Worm (Caenorhabditis elegans) whole organism, mixed stage, embryonic: ENCODE results near the gene set-27.
"Not testable (repeated sequence)": the region's sequence is repeated elsewhere in the genome, so short reads cannot be mapped to it uniquely, and the experiment has no call there.

Experiments
- M03D4.4 ChIP-seq: sonication (generic microtip); optimal IDR thresholded peaks from 2 replicates; lab custom pipeline; 2017; ENCODE audit warnings: mild to moderate bottlenecking, missing genetic modification characterization, missing compliant biosample characterization
- ceh-39 ChIP-seq: fragments of 150-350 bp; optimal IDR thresholded peaks from 2 replicates; lab custom pipeline; 2014; ENCODE audit warnings: missing biosample characterization, missing genetic modification characterization
- ceh-43 ChIP-seq: fragments of 200-800 bp; sonication (Bioruptor generic); optimal IDR thresholded peaks from 2 replicates; lab custom pipeline; 2018; ENCODE audit warnings: mild to moderate bottlenecking, missing genetic modification characterization, moderate library complexity, missing compliant biosample characterization
- ceh-83 ChIP-seq: fragments of 200-800 bp; sonication (Bioruptor generic); optimal IDR thresholded peaks from 2 replicates; lab custom pipeline; 2018; ENCODE audit warnings: mild to moderate bottlenecking, missing genetic modification characterization, missing compliant biosample characterization
- ces-1 ChIP-seq: fragments of 150-350 bp; optimal IDR thresholded peaks from 2 replicates; lab custom pipeline; 2014; ENCODE audit warnings: missing biosample characterization, missing genetic modification reagents, missing genetic modification characterization
- cnd-1 ChIP-seq: fragments of 200-800 bp; sonication (Bioruptor generic); optimal IDR thresholded peaks from 2 replicates; lab custom pipeline; 2018; ENCODE audit warnings: mild to moderate bottlenecking, missing genetic modification characterization, missing compliant biosample characterization
- drap-1 ChIP-seq: fragments of 200-800 bp; sonication (Bioruptor generic); optimal IDR thresholded peaks from 3 replicates; lab custom pipeline; 2018; ENCODE audit warnings: mild to moderate bottlenecking, missing genetic modification characterization, missing compliant biosample characterization
- elt-1 ChIP-seq: sonication (generic microtip); optimal IDR thresholded peaks from 2 replicates; lab custom pipeline; 2017; ENCODE audit warnings: missing genetic modification characterization, mild to moderate bottlenecking, missing compliant biosample characterization, antibody characterized with exemption, moderate library complexity, borderline replicate concordance; ENCODE audit not compliant: insufficient read depth
- elt-3 ChIP-seq: fragments of 150-350 bp; optimal IDR thresholded peaks from 2 replicates; lab custom pipeline; 2014; ENCODE audit warnings: missing biosample characterization, missing genetic modification characterization
- flh-1 ChIP-seq: fragments of 200-800 bp; sonication (Bioruptor generic); optimal IDR thresholded peaks from 2 replicates; lab custom pipeline; 2018; ENCODE audit warnings: mild to moderate bottlenecking, missing genetic modification characterization, moderate library complexity, missing compliant biosample characterization
- ham-2 ChIP-seq: fragments of 200-800 bp; sonication (Bioruptor generic); optimal IDR thresholded peaks from 2 replicates; lab custom pipeline; 2018; ENCODE audit warnings: mild to moderate bottlenecking, missing genetic modification characterization, missing compliant biosample characterization
- lin-13 ChIP-seq: fragments of 150-350 bp; optimal IDR thresholded peaks from 2 replicates; lab custom pipeline; 2014; ENCODE audit warnings: missing biosample characterization, missing genetic modification characterization
- lin-32 ChIP-seq: fragments of 200-800 bp; sonication (Bioruptor generic); optimal IDR thresholded peaks from 2 replicates; lab custom pipeline; 2018; ENCODE audit warnings: mild to moderate bottlenecking, missing genetic modification characterization, missing compliant biosample characterization
- lsy-2 ChIP-seq: fragments of 150-350 bp; optimal IDR thresholded peaks from 2 replicates; lab custom pipeline; 2014; ENCODE audit warnings: missing biosample characterization, missing genetic modification characterization
- mab-5 ChIP-seq: fragments of 150-350 bp; optimal IDR thresholded peaks from 2 replicates; lab custom pipeline; 2014; ENCODE audit warnings: missing biosample characterization, missing genetic modification characterization
- mep-1 ChIP-seq: fragments of 150-350 bp; optimal IDR thresholded peaks from 2 replicates; lab custom pipeline; 2017; ENCODE audit warnings: missing biosample characterization, missing genetic modification reagents, missing genetic modification characterization, inconsistent platforms
- mls-2 ChIP-seq: sonication (generic microtip); optimal IDR thresholded peaks from 2 replicates; lab custom pipeline; 2016; ENCODE audit warnings: mild to moderate bottlenecking, missing genetic modification characterization, moderate library complexity, missing compliant biosample characterization
- nhr-12 ChIP-seq: fragments of 150-350 bp; optimal IDR thresholded peaks from 2 replicates; lab custom pipeline; 2014; ENCODE audit warnings: missing biosample characterization, missing genetic modification characterization
- nhr-2 ChIP-seq: fragments of 150-350 bp; optimal IDR thresholded peaks from 2 replicates; lab custom pipeline; 2014; ENCODE audit warnings: missing biosample characterization, missing genetic modification characterization
- nhr-28 ChIP-seq: fragments of 150-350 bp; optimal IDR thresholded peaks from 2 replicates; lab custom pipeline; 2014; ENCODE audit warnings: missing biosample characterization, missing genetic modification characterization
- nhr-76 ChIP-seq: sonication (generic microtip); optimal IDR thresholded peaks from 2 replicates; lab custom pipeline; 2017; ENCODE audit warnings: missing biosample characterization, missing genetic modification characterization
- pha-4 ChIP-seq: fragments of 150-350 bp; optimal IDR thresholded peaks from 2 replicates; lab custom pipeline; 2018; ENCODE audit warnings: missing biosample characterization, missing genetic modification reagents, missing genetic modification characterization
- sem-2 ChIP-seq: fragments of 200-800 bp; sonication (Bioruptor generic); optimal IDR thresholded peaks from 2 replicates; lab custom pipeline; 2018; ENCODE audit warnings: mild to moderate bottlenecking, missing genetic modification characterization, missing compliant biosample characterization
- snpc-4 ChIP-seq: fragments of 150-350 bp; optimal IDR thresholded peaks from 2 replicates; lab custom pipeline; 2014; ENCODE audit warnings: missing biosample characterization, missing genetic modification characterization
- sptf-1 ChIP-seq: sonication (generic microtip); optimal IDR thresholded peaks from 2 replicates; lab custom pipeline; 2017; ENCODE audit warnings: mild to moderate bottlenecking, missing genetic modification characterization, moderate library complexity, missing compliant biosample characterization
- tbx-8 ChIP-seq: fragments of 200-800 bp; sonication (Bioruptor generic); optimal IDR thresholded peaks from 2 replicates; lab custom pipeline; 2018; ENCODE audit warnings: mild to moderate bottlenecking, missing genetic modification characterization, moderate library complexity, missing compliant biosample characterization
- unc-120 ChIP-seq: sonication (generic microtip); optimal IDR thresholded peaks from 2 replicates; lab custom pipeline; 2017; ENCODE audit warnings: missing genetic modification characterization, missing compliant biosample characterization; ENCODE audit not compliant: poor library complexity, severe bottlenecking
- unc-39 ChIP-seq: fragments of 150-350 bp; optimal IDR thresholded peaks from 2 replicates; lab custom pipeline; 2014; ENCODE audit warnings: missing biosample characterization, missing genetic modification characterization
- zip-8 ChIP-seq: fragments of 150-350 bp; optimal IDR thresholded peaks from 2 replicates; lab custom pipeline; 2014; ENCODE audit warnings: missing biosample characterization, missing genetic modification characterization
- ztf-11 ChIP-seq: fragments of 150-350 bp; optimal IDR thresholded peaks from 2 replicates; lab custom pipeline; 2014; ENCODE audit warnings: missing biosample characterization, missing genetic modification characterization

Gene set-27

ce11 chrIII:2686663-2687062, 14.1 kb upstream of the set-27 start:
- TF ChIP-seq flh-1: no peak
- TF ChIP-seq ces-1: peak; percentile 47

DNA sequence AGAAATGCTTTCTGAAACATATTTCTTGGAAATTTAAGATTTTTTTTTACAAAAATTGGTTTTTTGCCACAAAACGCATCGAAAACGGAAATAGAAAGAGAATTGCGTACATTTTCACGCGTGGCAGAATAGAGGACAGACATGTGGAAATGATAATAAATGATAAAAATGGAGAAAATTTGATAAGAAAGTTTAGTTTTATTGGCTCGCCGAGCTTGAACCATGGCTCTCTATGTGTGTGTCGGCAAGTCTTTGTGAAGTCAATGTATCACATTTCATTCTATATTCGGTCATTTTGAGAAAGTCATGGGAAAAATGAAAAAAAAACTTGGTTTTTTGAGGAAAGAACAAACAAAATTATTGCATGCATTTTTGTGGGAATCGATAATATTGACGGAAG, 13.3 kb upstream of the set-27 start:
- no peak for TF ChIP-seq ham-2 (GFP tag; lab: Kevin White, UChicago)
- no peak for TF ChIP-seq nhr-28 (tag; lab: Kevin White, UChicago)
- TF ChIP-seq cnd-1 (tag; lab: Kevin White, UChicago): no peak
- TF ChIP-seq pha-4 (tag; lab: Kevin White, UChicago): no peak
- no peak for TF ChIP-seq ceh-39 (tag; lab: Kevin White, UChicago)

DNA sequence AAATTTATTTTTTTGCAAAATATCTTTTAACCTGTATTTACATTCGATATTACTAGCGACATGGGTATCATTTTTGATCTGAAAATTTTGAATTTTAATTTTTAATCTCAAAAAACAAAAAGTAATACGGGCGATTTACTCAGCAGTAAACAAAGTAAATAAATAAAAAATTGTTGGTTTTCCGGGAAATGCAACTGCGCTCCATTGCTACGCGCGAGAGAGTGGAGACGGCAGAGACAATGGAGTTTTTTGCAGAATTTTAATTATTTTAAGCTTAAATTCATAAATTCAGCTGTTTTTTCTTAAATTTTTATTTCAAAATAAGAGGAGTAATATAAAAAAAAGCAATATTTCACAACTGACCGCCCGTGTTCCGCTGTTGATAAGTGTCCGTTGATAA, 2.0 kb upstream of the set-27 start, which contains the start of gene slc-30A9:
TSS of gene slc-30A9 (minus strand) at position 78 of the 400 bp plus-strand sequence.
- TF ChIP-seq M03D4.4 (no peak), ztf-11 (tag; lab: Kevin White, UChicago) (no peak), pha-4 (tag; lab: Kevin White, UChicago) (peak; percentile 13), zip-8 (tag; lab: Kevin White, UChicago) (no peak), sptf-1 (tag; lab: Kevin White, UChicago) (no peak), elt-1 (tag; lab: Kevin White, UChicago) (no peak), mls-2 (tag; lab: Kevin White, UChicago) (no peak), mep-1 (peak; percentile 45), ceh-43 (GFP tag; lab: Kevin White, UChicago) (no peak), unc-39 (no peak), lin-13 (tag; lab: Kevin White, UChicago) (peak; percentile 12), lsy-2 (tag; lab: Kevin White, UChicago) (no peak), unc-120 (no peak), elt-3 (tag; lab: Kevin White, UChicago) (no peak), lin-32 (GFP tag; lab: Kevin White, UChicago) (no peak), ceh-83 (no peak), nhr-28 (tag; lab: Kevin White, UChicago) (no peak), mab-5 (tag; lab: Kevin White, UChicago) (no peak), nhr-12 (tag; lab: Kevin White, UChicago) (no peak), cnd-1 (tag; lab: Kevin White, UChicago) (no peak), ces-1 (peak; percentile 38), sem-2 (GFP tag; lab: Kevin White, UChicago) (no peak)

- not testable (repeated sequence) for TF ChIP-seq ceh-39 (tag; lab: Kevin White, UChicago); unc-39; snpc-4
These were observed 1.4 kb upstream of the set-27 start, which contains the start of gene cox-6B for ce11 chrIII:2699363-2699762. cox-6B (plus strand) TSS chrIII:2699663.

DNA sequence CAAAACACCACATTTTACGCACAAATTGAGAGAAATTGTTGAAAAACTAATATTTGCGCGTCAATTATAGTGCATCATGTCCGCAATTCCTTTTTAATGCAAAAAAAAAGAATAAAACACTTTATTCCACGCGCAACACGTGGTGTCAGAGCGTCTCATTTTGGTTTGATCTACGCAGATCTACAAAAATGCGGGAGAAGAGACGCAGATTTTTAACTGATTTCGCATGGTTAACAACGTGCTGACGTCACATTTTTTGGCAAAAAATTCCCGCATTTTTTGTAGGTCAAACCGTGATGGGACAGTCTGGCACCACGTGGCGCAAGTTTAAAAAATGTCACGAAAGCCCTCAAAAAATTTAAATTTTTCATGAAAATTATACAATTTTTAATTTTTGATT, 9.5 kb downstream of the set-27 start:
- TF ChIP-seq drap-1 (GFP tag; lab: Kevin White, UChicago) (no peak), tbx-8 (GFP tag; lab: Kevin White, UChicago) (no peak), nhr-76 (no peak), unc-120 (no peak), flh-1 (no peak), elt-3 (tag; lab: Kevin White, UChicago) (no peak), lsy-2 (tag; lab: Kevin White, UChicago) (no peak), lin-13 (tag; lab: Kevin White, UChicago) (no peak), nhr-12 (tag; lab: Kevin White, UChicago) (no peak), unc-39 (no peak)

DNA sequence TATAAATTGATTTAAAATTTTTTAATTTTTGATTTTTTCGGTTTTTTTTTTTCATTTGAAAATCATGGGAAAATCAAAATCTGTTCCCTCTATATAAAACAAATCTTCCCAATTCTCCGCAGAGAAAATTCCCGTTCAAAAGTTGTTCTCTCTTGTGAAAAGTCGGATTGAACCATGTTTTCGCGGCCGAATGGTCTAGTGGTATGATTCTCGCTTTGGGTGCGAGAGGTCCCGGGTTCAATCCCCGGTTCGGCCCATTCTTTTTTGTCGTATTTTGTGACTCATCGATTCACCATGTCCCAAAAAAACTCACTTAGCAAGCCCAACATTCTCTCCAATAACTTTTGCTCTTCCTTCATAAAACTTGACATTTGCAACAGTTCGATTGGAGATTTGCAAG, 10.8 kb downstream of the set-27 start:
- TF ChIP-seq mab-5 (tag; lab: Kevin White, UChicago) (no peak), lin-32 (GFP tag; lab: Kevin White, UChicago) (no peak), nhr-12 (tag; lab: Kevin White, UChicago) (no peak), unc-120 (no peak), sptf-1 (tag; lab: Kevin White, UChicago) (no peak), tbx-8 (GFP tag; lab: Kevin White, UChicago) (no peak), nhr-76 (no peak), M03D4.4 (no peak), nhr-2 (tag; lab: Kevin White, UChicago) (no peak), snpc-4 (no peak), elt-1 (tag; lab: Kevin White, UChicago) (no peak), ham-2 (GFP tag; lab: Kevin White, UChicago) (no peak)
